Fruit fly (Drosophila melanogaster) S2 (cell line): Measurements from ENCODE around the gene CG5446.

Experiments used
- CG8478 ChIP-seq: fragments of >200 bp; optimal IDR thresholded peaks from 2 replicates; lab custom pipeline; 2018
- CTCF ChIP-seq, 2 experiments: fragments of >200 bp; optimal IDR thresholded peaks; 2 replicates each; lab custom pipeline; 2018

dm6 chr2L:12466506-12467043, 39.1 kb upstream of the CG5446 start:
- TF ChIP-seq CG8478 (lab: Kevin White, UChicago), result no peak
- TF ChIP-seq CTCF (optimal IDR thresholded peaks at IDR 0.05; lab: Kevin White, UChicago), result no peak
